Fruit fly (Drosophila melanogaster): ENCODE measurements around the gene Zcchc7.

Zcchc7 gene

DNA sequence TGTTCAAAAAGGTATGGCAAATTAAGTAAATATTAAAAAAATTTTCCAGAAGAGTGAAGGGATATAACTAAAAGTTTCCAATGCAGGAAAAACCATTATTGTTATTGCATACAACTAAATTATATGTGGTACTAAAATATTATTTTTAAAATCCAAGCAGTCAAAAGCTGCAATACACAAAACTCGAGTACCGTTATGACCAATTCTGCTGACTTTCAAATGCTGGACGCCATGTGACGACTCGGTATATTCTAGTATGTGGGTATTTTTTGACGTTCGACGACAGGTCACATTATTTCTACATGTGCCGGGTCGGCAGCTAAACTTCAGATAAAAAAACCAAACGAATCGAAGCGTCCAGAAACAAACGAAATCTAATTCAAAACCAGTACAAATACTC lies 37.0 kb upstream of the Zcchc7 start (continued):
- peak; percentile 10; the same call in 1 of the 2 replicates for TF ChIP-seq Adf1 (GFP tag; IDR thresholded peaks at IDR 0.05)
- no peak for TF ChIP-seq danr (GFP tag; IDR thresholded peaks at IDR 0.05)
- TF ChIP-seq Sox100B (GFP tag; optimal IDR thresholded peaks at IDR 0.05): no peak
- TF ChIP-seq CG6654 (GFP tag; optimal IDR thresholded peaks at IDR 0.05): no peak
- TF ChIP-seq Oaz (GFP tag; IDR thresholded peaks at IDR 0.05): no peak
- TF ChIP-seq ara (GFP tag; IDR thresholded peaks at IDR 0.05): peak; percentile 11; the same call in 1 of the 2 replicates
- peak; percentile 87 for TF ChIP-seq CG2199 (GFP tag; IDR thresholded peaks at IDR 0.05)
- peak; percentile 26; the same call in 1 of the 2 replicates for TF ChIP-seq inv (GFP tag; IDR thresholded peaks at IDR 0.05; ENCODE audit: partially characterized antibody)
- no peak for TF ChIP-seq CG10147 (GFP tag; optimal IDR thresholded peaks at IDR 0.05)
- peak; percentile 19; the same call in 1 of the 3 replicates for TF ChIP-seq Aef1 (GFP tag; IDR thresholded peaks at IDR 0.05)
- TF ChIP-seq onecut (GFP tag; IDR thresholded peaks at IDR 0.05): no peak
- TF ChIP-seq Med (GFP tag): peak; percentile 81
- no peak for TF ChIP-seq CG13123 (GFP tag; optimal IDR thresholded peaks at IDR 0.05)
- TF ChIP-seq CG7987 (GFP tag; optimal IDR thresholded peaks at IDR 0.05): no peak
- no peak for TF ChIP-seq Camta (GFP tag; optimal IDR thresholded peaks at IDR 0.05)
- peak; percentile 6 for TF ChIP-seq lilli (GFP tag; optimal IDR thresholded peaks at IDR 0.05)
- peak; percentile 44; the same call in 1 of the 2 replicates for TF ChIP-seq GATAe (GFP tag; conservative IDR thresholded peaks at IDR 0.05)
- no peak for TF ChIP-seq dati (GFP tag; IDR thresholded peaks at IDR 0.05)
- TF ChIP-seq CrebB (tag; optimal IDR thresholded peaks at IDR 0.05): no peak
- TF ChIP-seq maf-S (GFP tag; optimal IDR thresholded peaks at IDR 0.05): no peak
- no peak for TF ChIP-seq CG15011 (GFP tag; optimal IDR thresholded peaks at IDR 0.05)
- TF ChIP-seq Hr51 (GFP tag; optimal IDR thresholded peaks at IDR 0.05): peak in 1 of 2 experiments; percentile 2
- peak; percentile 84 for TF ChIP-seq HmgZ (tag; optimal IDR thresholded peaks at IDR 0.05)
- TF ChIP-seq CG9932 (GFP tag; IDR thresholded peaks at IDR 0.05): peak; percentile 51; the same call in 1 of the 2 replicates
- TF ChIP-seq Fer1 (GFP tag; optimal IDR thresholded peaks at IDR 0.05): no peak
- TF ChIP-seq trem (tag; optimal IDR thresholded peaks at IDR 0.05): peak; percentile 47
- no peak for TF ChIP-seq B-H1 (GFP tag; IDR thresholded peaks at IDR 0.05)
- no peak for TF ChIP-seq CG11247 (GFP tag; IDR thresholded peaks at IDR 0.05)
- peak; percentile 90 for TF ChIP-seq MBD-R2 (GFP tag; IDR thresholded peaks at IDR 0.05)
- TF ChIP-seq Hr3 (GFP tag; optimal IDR thresholded peaks at IDR 0.05): no peak
- 0 out of 3 replicates have a peak, but pooled peaks have one; percentile 12 for TF ChIP-seq H15 (GFP tag; IDR thresholded peaks at IDR 0.05)
- TF ChIP-seq Fer2 (tag; optimal IDR thresholded peaks at IDR 0.05): no peak
- peak; percentile 21 for TF ChIP-seq twi (tag; optimal IDR thresholded peaks at IDR 0.05)
- no peak for TF ChIP-seq CG34376 (GFP tag; optimal IDR thresholded peaks at IDR 0.05)
- TF ChIP-seq H2.0 (GFP tag; IDR thresholded peaks at IDR 0.05): no peak
- peak; percentile 1 for TF ChIP-seq CG17385 (GFP tag; optimal IDR thresholded peaks at IDR 0.05)
- no peak for TF ChIP-seq HLH4C (GFP tag; IDR thresholded peaks at IDR 0.05; ENCODE audit: partially characterized antibody)
- no peak for TF ChIP-seq CG3163 (GFP tag; optimal IDR thresholded peaks at IDR 0.05)
- TF ChIP-seq CG14965 (GFP tag; optimal IDR thresholded peaks at IDR 0.05; ENCODE audit: borderline replicate concordance): no peak
- no peak for TF ChIP-seq p53 (GFP tag; optimal IDR thresholded peaks at IDR 0.05)
- peak; percentile 24 for TF ChIP-seq CG9609 (GFP tag; optimal IDR thresholded peaks at IDR 0.05)
- TF ChIP-seq Stat92E (GFP tag; optimal IDR thresholded peaks at IDR 0.05): peak in 1 of 3 experiments; percentile 29
- TF ChIP-seq Poxn (GFP tag; IDR thresholded peaks at IDR 0.05): no peak
- TF ChIP-seq CG14441 (GFP tag; IDR thresholded peaks at IDR 0.05): no peak
- TF ChIP-seq dm (GFP tag; optimal IDR thresholded peaks at IDR 0.05): peak; percentile 88
- TF ChIP-seq en (GFP tag; optimal IDR thresholded peaks at IDR 0.05): no peak
- TF ChIP-seq CG4707 (GFP tag; optimal IDR thresholded peaks at IDR 0.05): no peak
- no peak for TF ChIP-seq CG31365 (tag; optimal IDR thresholded peaks at IDR 0.05)
- TF ChIP-seq CG17912 (GFP tag; optimal IDR thresholded peaks at IDR 0.05): no peak
- no peak for TF ChIP-seq fd102C (GFP tag; optimal IDR thresholded peaks at IDR 0.05)
- TF ChIP-seq nerfin-2 (GFP tag; IDR thresholded peaks at IDR 0.05; ENCODE audit: partially characterized antibody): 0 out of 2 replicates have a peak, but pooled peaks have one; percentile 39

All from whole organism, embryonic.